Worm (Caenorhabditis elegans) whole organism, midembryonic: Measurements from ENCODE around the gene rpb-2.

Experiments
- T22C8.4 ChIP-seq: fragments of 200-800 bp; sonication (Bioruptor generic); IDR thresholded peaks from 2 replicates; pipeline ENCODE4 v1.3.6; 2022; ENCODE audit warnings: missing genetic modification characterization, missing compliant biosample characterization
- cog-1 ChIP-seq: sonication (generic microtip); optimal IDR thresholded peaks from 2 replicates; lab custom pipeline; 2016; ENCODE audit warnings: missing genetic modification characterization, missing compliant biosample characterization
- flt-1 ChIP-seq: fragments of 200-800 bp; sonication (Bioruptor generic); IDR thresholded peaks from 2 replicates; pipeline ENCODE4 v1.3.6; 2022; ENCODE audit warnings: missing genetic modification characterization, missing compliant biosample characterization
- klf-2 ChIP-seq: fragments of 200-800 bp; sonication (Bioruptor generic); conservative IDR thresholded peaks from 2 replicates; pipeline ENCODE4 v1.3.6; 2022; ENCODE audit warnings: missing genetic modification reagents, missing genetic modification characterization, missing compliant biosample characterization
- med-1 ChIP-seq: sonication (generic microtip); optimal IDR thresholded peaks from 2 replicates; lab custom pipeline; 2017; ENCODE audit warnings: missing genetic modification characterization, mild to moderate bottlenecking, missing compliant biosample characterization, antibody characterized with exemption, missing genetic modification reagents; ENCODE audit not compliant: insufficient read depth
- ref-1 ChIP-seq: fragments of 200-800 bp; sonication (Bioruptor generic); conservative IDR thresholded peaks from 2 replicates; pipeline ENCODE4 v1.3.6; 2022; ENCODE audit warnings: missing genetic modification reagents, missing genetic modification characterization, missing compliant biosample characterization
- tab-1 ChIP-seq: fragments of 200-800 bp; sonication (Bioruptor generic); IDR thresholded peaks from 2 replicates; pipeline ENCODE4 v1.3.6; 2022; ENCODE audit warnings: missing genetic modification characterization, missing compliant biosample characterization
- ztf-23 ChIP-seq: fragments of 200-800 bp; sonication (Bioruptor generic); IDR thresholded peaks from 2 replicates; pipeline ENCODE4 v1.3.6; 2022; ENCODE audit warnings: missing genetic modification reagents, missing genetic modification characterization, missing compliant biosample characterization
- ztf-29 ChIP-seq: fragments of 200-800 bp; sonication (Bioruptor generic); IDR thresholded peaks from 2 replicates; pipeline ENCODE4 v1.3.6; 2022; ENCODE audit warnings: missing genetic modification reagents, missing genetic modification characterization, missing compliant biosample characterization

rpb-2 gene

ce11 chrIII:4939267-4939666 is at the start of gene rpb-2:
rpb-2 (plus strand) TSS chrIII:4939567.
- TF ChIP-seq ztf-29 (GFP tag; lab: Robert Waterston, UW) (no peak), ref-1 (GFP tag; lab: Robert Waterston, UW) (no peak)

ce11 chrIII:4890997-4891396 is 48.4 kb upstream of the rpb-2 start, which contains the start of gene F26F4.5:
F26F4.5 (minus strand) TSS chrIII:4891252.
- TF ChIP-seq T22C8.4 (GFP tag; lab: Robert Waterston, UW) (no peak), med-1 (GFP tag; lab: Kevin White, UChicago) (no peak), tab-1 (GFP tag; lab: Robert Waterston, UW) (no peak), ztf-23 (GFP tag; lab: Robert Waterston, UW) (no peak), ref-1 (GFP tag; lab: Robert Waterston, UW) (no peak), klf-2 (GFP tag; lab: Robert Waterston, UW) (no peak), flt-1 (GFP tag; lab: Robert Waterston, UW) (no peak), ztf-29 (GFP tag; lab: Robert Waterston, UW) (no peak), cog-1 (no peak)

ce11 chrIII:4893540-4893939 is 45.8 kb upstream of the rpb-2 start, which contains the start of gene F26F4.6:
F26F4.6 (minus strand) TSS chrIII:4893640.
- TF ChIP-seq cog-1, result no peak
- no peak for TF ChIP-seq klf-2 (GFP tag; lab: Robert Waterston, UW)
- no peak for TF ChIP-seq T22C8.4 (GFP tag; lab: Robert Waterston, UW)
- no peak for TF ChIP-seq flt-1 (GFP tag; lab: Robert Waterston, UW)
- TF ChIP-seq ztf-23 (GFP tag; lab: Robert Waterston, UW), result no peak
- TF ChIP-seq ref-1 (GFP tag; lab: Robert Waterston, UW), result no peak
- TF ChIP-seq tab-1 (GFP tag; lab: Robert Waterston, UW), result no peak
- TF ChIP-seq med-1 (GFP tag; lab: Kevin White, UChicago), result no peak
- no peak for TF ChIP-seq ztf-29 (GFP tag; lab: Robert Waterston, UW)

- TF ChIP-seq T22C8.4 (GFP tag; lab: Robert Waterston, UW), result no peak
These were observed 44.1 kb upstream of the rpb-2 start for ce11 chrIII:4895313-4895712.

- TF ChIP-seq klf-2 (GFP tag; lab: Robert Waterston, UW) (no peak), tab-1 (GFP tag; lab: Robert Waterston, UW) (no peak), ref-1 (GFP tag; lab: Robert Waterston, UW) (no peak), ztf-29 (GFP tag; lab: Robert Waterston, UW) (no peak), ztf-23 (GFP tag; lab: Robert Waterston, UW) (no peak), cog-1 (no peak), med-1 (GFP tag; lab: Kevin White, UChicago) (no peak), flt-1 (GFP tag; lab: Robert Waterston, UW) (no peak), T22C8.4 (GFP tag; lab: Robert Waterston, UW) (no peak)
These were observed 40.3 kb upstream of the rpb-2 start, which contains the start of gene nhl-2 for ce11 chrIII:4899035-4899578. nhl-2 (minus strand) TSS chrIII:4899085.

- peak; percentile 84 for TF ChIP-seq flt-1 (GFP tag; lab: Robert Waterston, UW)
- TF ChIP-seq med-1 (GFP tag; lab: Kevin White, UChicago), result no peak
- TF ChIP-seq cog-1, result peak; percentile 95
- no peak for TF ChIP-seq ztf-29 (GFP tag; lab: Robert Waterston, UW)
- peak; percentile 94 for TF ChIP-seq ztf-23 (GFP tag; lab: Robert Waterston, UW)
- no peak for TF ChIP-seq klf-2 (GFP tag; lab: Robert Waterston, UW)
- peak; percentile 36; the same call in 1 of the 2 replicates for TF ChIP-seq T22C8.4 (GFP tag; lab: Robert Waterston, UW)
These were observed 39.6 kb upstream of the rpb-2 start for ce11 chrIII:4899728-4900127.

- no peak for TF ChIP-seq T22C8.4 (GFP tag; lab: Robert Waterston, UW)
- no peak for TF ChIP-seq flt-1 (GFP tag; lab: Robert Waterston, UW)
- no peak for TF ChIP-seq klf-2 (GFP tag; lab: Robert Waterston, UW)
- TF ChIP-seq med-1 (GFP tag; lab: Kevin White, UChicago), result no peak
- TF ChIP-seq cog-1, result no peak
- no peak for TF ChIP-seq ref-1 (GFP tag; lab: Robert Waterston, UW)
- TF ChIP-seq tab-1 (GFP tag; lab: Robert Waterston, UW), result no peak
- TF ChIP-seq ztf-29 (GFP tag; lab: Robert Waterston, UW), result no peak
- no peak for TF ChIP-seq ztf-23 (GFP tag; lab: Robert Waterston, UW)
These were observed 39.1 kb upstream of the rpb-2 start, which contains the start of gene tag-340 for ce11 chrIII:4900260-4900659. tag-340 (plus strand) TSS chrIII:4900508.

ce11 chrIII:4903784-4904183 is 35.6 kb upstream of the rpb-2 start, which contains the start of gene kbp-2:
kbp-2 (minus strand) TSS chrIII:4903884.
- no peak for TF ChIP-seq cog-1
- no peak for TF ChIP-seq ztf-23 (GFP tag; lab: Robert Waterston, UW)
- no peak for TF ChIP-seq med-1 (GFP tag; lab: Kevin White, UChicago)
- no peak for TF ChIP-seq tab-1 (GFP tag; lab: Robert Waterston, UW)
- no peak for TF ChIP-seq ztf-29 (GFP tag; lab: Robert Waterston, UW)
- TF ChIP-seq T22C8.4 (GFP tag; lab: Robert Waterston, UW), result no peak
- no peak for TF ChIP-seq klf-2 (GFP tag; lab: Robert Waterston, UW)
- no peak for TF ChIP-seq flt-1 (GFP tag; lab: Robert Waterston, UW)
- TF ChIP-seq ref-1 (GFP tag; lab: Robert Waterston, UW), result no peak

- TF ChIP-seq ref-1 (GFP tag; lab: Robert Waterston, UW) (no peak), klf-2 (GFP tag; lab: Robert Waterston, UW) (no peak), tab-1 (GFP tag; lab: Robert Waterston, UW) (no peak), med-1 (GFP tag; lab: Kevin White, UChicago) (no peak), T22C8.4 (GFP tag; lab: Robert Waterston, UW) (no peak), flt-1 (GFP tag; lab: Robert Waterston, UW) (no peak), cog-1 (no peak), ztf-29 (GFP tag; lab: Robert Waterston, UW) (no peak), ztf-23 (GFP tag; lab: Robert Waterston, UW) (no peak)
These were observed 34.0 kb upstream of the rpb-2 start, which contains the start of gene F26F4.8 for ce11 chrIII:4905405-4905804. F26F4.8 (minus strand) TSS chrIII:4905473.
